Worm (Caenorhabditis elegans) whole organism, mixed stage, embryonic: ENCODE results near the gene wrm-1.

Source experiments
- blmp-1 ChIP-seq: fragments of 150-350 bp; optimal IDR thresholded peaks from 2 replicates; lab custom pipeline; 2014; ENCODE audit warnings: missing biosample characterization, missing genetic modification characterization
- ces-1 ChIP-seq: fragments of 150-350 bp; optimal IDR thresholded peaks from 2 replicates; lab custom pipeline; 2014; ENCODE audit warnings: missing biosample characterization, missing genetic modification reagents, missing genetic modification characterization
- elt-1 ChIP-seq: sonication (generic microtip); optimal IDR thresholded peaks from 2 replicates; lab custom pipeline; 2017; ENCODE audit warnings: missing genetic modification characterization, mild to moderate bottlenecking, missing compliant biosample characterization, antibody characterized with exemption, moderate library complexity, borderline replicate concordance; ENCODE audit not compliant: insufficient read depth
- elt-3 ChIP-seq: fragments of 150-350 bp; optimal IDR thresholded peaks from 2 replicates; lab custom pipeline; 2014; ENCODE audit warnings: missing biosample characterization, missing genetic modification characterization
- hlh-1 ChIP-seq: fragments of 150-350 bp; optimal IDR thresholded peaks from 2 replicates; lab custom pipeline; 2014; ENCODE audit warnings: missing biosample characterization, missing genetic modification reagents, missing genetic modification characterization
- lsy-2 ChIP-seq: fragments of 150-350 bp; optimal IDR thresholded peaks from 2 replicates; lab custom pipeline; 2014; ENCODE audit warnings: missing biosample characterization, missing genetic modification characterization
- nhr-12 ChIP-seq: fragments of 150-350 bp; optimal IDR thresholded peaks from 2 replicates; lab custom pipeline; 2014; ENCODE audit warnings: missing biosample characterization, missing genetic modification characterization
- nhr-237 ChIP-seq: fragments of 150-350 bp; optimal IDR thresholded peaks from 2 replicates; lab custom pipeline; 2014; ENCODE audit warnings: missing biosample characterization, missing genetic modification characterization
- nhr-28 ChIP-seq: fragments of 150-350 bp; optimal IDR thresholded peaks from 2 replicates; lab custom pipeline; 2014; ENCODE audit warnings: missing biosample characterization, missing genetic modification characterization
- nhr-76 ChIP-seq: sonication (generic microtip); optimal IDR thresholded peaks from 2 replicates; lab custom pipeline; 2017; ENCODE audit warnings: missing biosample characterization, missing genetic modification characterization
- snpc-4 ChIP-seq: fragments of 150-350 bp; optimal IDR thresholded peaks from 2 replicates; lab custom pipeline; 2014; ENCODE audit warnings: missing biosample characterization, missing genetic modification characterization
- unc-39 ChIP-seq: fragments of 150-350 bp; optimal IDR thresholded peaks from 2 replicates; lab custom pipeline; 2014; ENCODE audit warnings: missing biosample characterization, missing genetic modification characterization
- ztf-11 ChIP-seq: fragments of 150-350 bp; optimal IDR thresholded peaks from 2 replicates; lab custom pipeline; 2014; ENCODE audit warnings: missing biosample characterization, missing genetic modification characterization

- TF ChIP-seq ztf-11 (tag; lab: Kevin White, UChicago) (peak; percentile 6), elt-3 (no peak), hlh-1 (tag; lab: Kevin White, UChicago) (no peak), nhr-12 (tag; lab: Kevin White, UChicago) (no peak), lsy-2 (tag; lab: Kevin White, UChicago) (no peak), nhr-28 (no peak), blmp-1 (tag; lab: Kevin White, UChicago) (no peak), unc-39 (no peak), ces-1 (GFP tag; lab: Kevin White, UChicago) (peak; percentile 26), nhr-237 (tag; lab: Kevin White, UChicago) (no peak), elt-1 (tag; lab: Kevin White, UChicago) (no peak), nhr-76 (tag; lab: Kevin White, UChicago) (no peak), snpc-4 (tag; lab: Kevin White, UChicago) (no peak)
These were observed 4.3 kb upstream of the wrm-1 start for ce11 chrIII:5718385-5718784.
